Worm (Caenorhabditis elegans) whole organism, midembryonic: Measurements from ENCODE around the gene Y49F6B.12.

Experiments
- cog-1 ChIP-seq: sonication (generic microtip); optimal IDR thresholded peaks from 2 replicates; lab custom pipeline; 2016; ENCODE audit warnings: missing genetic modification characterization, missing compliant biosample characterization
- flt-1 ChIP-seq: fragments of 200-800 bp; sonication (Bioruptor generic); IDR thresholded peaks from 2 replicates; pipeline ENCODE4 v1.3.6; 2022; ENCODE audit warnings: missing genetic modification characterization, missing compliant biosample characterization
- klf-2 ChIP-seq: fragments of 200-800 bp; sonication (Bioruptor generic); conservative IDR thresholded peaks from 2 replicates; pipeline ENCODE4 v1.3.6; 2022; ENCODE audit warnings: missing genetic modification reagents, missing genetic modification characterization, missing compliant biosample characterization
- ref-1 ChIP-seq: fragments of 200-800 bp; sonication (Bioruptor generic); conservative IDR thresholded peaks from 2 replicates; pipeline ENCODE4 v1.3.6; 2022; ENCODE audit warnings: missing genetic modification reagents, missing genetic modification characterization, missing compliant biosample characterization
- tab-1 ChIP-seq: fragments of 200-800 bp; sonication (Bioruptor generic); IDR thresholded peaks from 2 replicates; pipeline ENCODE4 v1.3.6; 2022; ENCODE audit warnings: missing genetic modification characterization, missing compliant biosample characterization
- ztf-23 ChIP-seq: fragments of 200-800 bp; sonication (Bioruptor generic); IDR thresholded peaks from 2 replicates; pipeline ENCODE4 v1.3.6; 2022; ENCODE audit warnings: missing genetic modification reagents, missing genetic modification characterization, missing compliant biosample characterization

- no peak for TF ChIP-seq ztf-23
- TF ChIP-seq flt-1: no peak
- TF ChIP-seq tab-1: no peak
- no peak for TF ChIP-seq ref-1 (GFP tag; lab: Robert Waterston, UW)
- no peak for TF ChIP-seq klf-2 (GFP tag; lab: Robert Waterston, UW)
- no peak for TF ChIP-seq cog-1 (tag; lab: Kevin White, UChicago)
These were observed 13.0 kb downstream of the Y49F6B.12 start for ce11 chrII:3459199-3459598.
